Fruit fly (Drosophila melanogaster): Measurements from ENCODE around the gene sty.
A peak's percentile ranks its signal among the peaks of the same experiment; 100 is the strongest.

The sty gene

DNA sequence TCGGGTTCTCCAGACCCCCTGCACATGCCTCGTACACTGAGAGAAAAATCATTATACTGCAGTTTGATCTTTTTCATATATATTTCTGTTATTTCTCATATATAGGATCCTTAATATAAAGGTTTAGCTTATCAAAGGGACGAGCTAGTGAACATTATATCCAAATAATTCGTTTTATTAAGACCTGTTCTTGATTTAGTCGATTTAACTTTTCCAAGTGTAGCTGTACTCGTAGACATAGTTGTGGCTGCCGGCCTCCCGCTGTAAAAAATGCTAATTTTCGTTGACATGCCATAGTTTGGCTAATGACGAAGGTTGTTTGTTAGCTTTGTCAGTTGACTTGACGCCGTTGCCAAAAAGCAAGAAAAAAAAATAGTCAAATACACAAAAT lies 42.3 kb downstream of the sty start (continued):
- TF ChIP-seq stwl (tag; optimal IDR thresholded peaks at IDR 0.05), result peak; percentile 34
- peak; percentile 93 for TF ChIP-seq CG13894 (tag; optimal IDR thresholded peaks at IDR 0.05)
- TF ChIP-seq Bdp1 (GFP tag; optimal IDR thresholded peaks at IDR 0.05), result peak; percentile 61
- TF ChIP-seq dmrt11E (tag; optimal IDR thresholded peaks at IDR 0.05), result peak; percentile 92
- TF ChIP-seq sug (tag; optimal IDR thresholded peaks at IDR 0.05), result peak; percentile 90
- peak; percentile 71 to 87 for TF ChIP-seq Hr51 (GFP tag; optimal IDR thresholded peaks at IDR 0.05)
- peak; percentile 58 for TF ChIP-seq CG10321 (GFP tag; IDR thresholded peaks at IDR 0.05)
- peak; percentile 85 for TF ChIP-seq Ptx1 (GFP tag; IDR thresholded peaks at IDR 0.05)
- peak; percentile 63 for TF ChIP-seq tx (GFP tag; optimal IDR thresholded peaks at IDR 0.05)
- TF ChIP-seq hb (GFP tag; IDR thresholded peaks at IDR 0.05; ENCODE audit: partially characterized antibody), result no peak
- peak; percentile 90 for TF ChIP-seq CG12391 (tag; optimal IDR thresholded peaks at IDR 0.05)
- no peak for TF ChIP-seq hth (optimal IDR thresholded peaks at IDR 0.05)
- TF ChIP-seq CG32772 (GFP tag; IDR thresholded peaks at IDR 0.05), result peak; percentile 84
- TF ChIP-seq schlank (tag; optimal IDR thresholded peaks at IDR 0.05), result peak; percentile 68
- peak; percentile 24 for TF ChIP-seq luna (GFP tag; optimal IDR thresholded peaks at IDR 0.05)
- peak; percentile 74; the same call in 1 of the 3 replicates for TF ChIP-seq gce (GFP tag; IDR thresholded peaks at IDR 0.05)
- peak; percentile 80 for TF ChIP-seq CG13624 (GFP tag; optimal IDR thresholded peaks at IDR 0.05)
- TF ChIP-seq CG3838 (GFP tag; optimal IDR thresholded peaks at IDR 0.05), result peak; percentile 24
- peak; percentile 38 for TF ChIP-seq Adf1 (GFP tag; IDR thresholded peaks at IDR 0.05)
- peak; percentile 88 for TF ChIP-seq CG2120 (GFP tag; optimal IDR thresholded peaks at IDR 0.05)
- peak; percentile 67 for TF ChIP-seq oc (tag; optimal IDR thresholded peaks at IDR 0.05)
- TF ChIP-seq Deaf1 (tag; optimal IDR thresholded peaks at IDR 0.05), result peak; percentile 65
- TF ChIP-seq CG4424 (GFP tag; optimal IDR thresholded peaks at IDR 0.05), result peak; percentile 89
- TF ChIP-seq kah (GFP tag; optimal IDR thresholded peaks at IDR 0.05), result peak; percentile 57
- TF ChIP-seq pita (GFP tag; optimal IDR thresholded peaks at IDR 0.05), result no peak
- TF ChIP-seq Fer3 (tag; optimal IDR thresholded peaks at IDR 0.05), result peak; percentile 88
- peak; percentile 59 for TF ChIP-seq Mes4 (GFP tag; optimal IDR thresholded peaks at IDR 0.05)
- TF ChIP-seq nerfin-2 (GFP tag; IDR thresholded peaks at IDR 0.05; ENCODE audit: partially characterized antibody), result no peak
- TF ChIP-seq sens-2 (GFP tag; IDR thresholded peaks at IDR 0.05), result peak; percentile 83
- TF ChIP-seq HHEX (GFP tag; optimal IDR thresholded peaks at IDR 0.05), result peak; percentile 81
- no peak for TF ChIP-seq CG15479 (GFP tag; optimal IDR thresholded peaks at IDR 0.05)
- peak; percentile 84 for TF ChIP-seq CG30403 (GFP tag; optimal IDR thresholded peaks at IDR 0.05)
- TF ChIP-seq CG12942 (GFP tag; optimal IDR thresholded peaks at IDR 0.05), result peak; percentile 71
- TF ChIP-seq abd-A (tag; optimal IDR thresholded peaks at IDR 0.05), result no peak
- peak; percentile 63 for TF ChIP-seq CG4707 (GFP tag; optimal IDR thresholded peaks at IDR 0.05)
- TF ChIP-seq grn (GFP tag; optimal IDR thresholded peaks at IDR 0.05), result peak; percentile 11
- peak; percentile 69 for TF ChIP-seq her (GFP tag; optimal IDR thresholded peaks at IDR 0.05)
- TF ChIP-seq sqz (GFP tag; optimal IDR thresholded peaks at IDR 0.05), result peak; percentile 65
- TF ChIP-seq CG5180 (GFP tag; optimal IDR thresholded peaks at IDR 0.05), result peak; percentile 47
- TF ChIP-seq CG42726 (GFP tag; IDR thresholded peaks at IDR 0.05; ENCODE audit: partially characterized antibody), result no peak
- TF ChIP-seq CG8089 (GFP tag; optimal IDR thresholded peaks at IDR 0.05), result peak; percentile 49
- peak; percentile 77 for TF ChIP-seq CG10209 (GFP tag; optimal IDR thresholded peaks at IDR 0.05)
- TF ChIP-seq CG12219 (GFP tag; optimal IDR thresholded peaks at IDR 0.05), result peak; percentile 87
- peak; percentile 77 for TF ChIP-seq ems (GFP tag; optimal IDR thresholded peaks at IDR 0.05)
- peak; percentile 56 for TF ChIP-seq Hmx (GFP tag; optimal IDR thresholded peaks at IDR 0.05)
- peak in 1 of 3 experiments; percentile 56 for TF ChIP-seq Stat92E (GFP tag; optimal IDR thresholded peaks at IDR 0.05)
- peak; percentile 87 for TF ChIP-seq ci (GFP tag; IDR thresholded peaks at IDR 0.05)
- TF ChIP-seq Ets65A (GFP tag), result peak; percentile 94
- TF ChIP-seq TFAM (GFP tag; optimal IDR thresholded peaks at IDR 0.05), result peak; percentile 65
- TF ChIP-seq CG11085 (GFP tag; IDR thresholded peaks at IDR 0.05), result peak; percentile 63
- peak; percentile 70 for TF ChIP-seq vfl (GFP tag; optimal IDR thresholded peaks at IDR 0.05)
